Worm (Caenorhabditis elegans) whole organism, young adult: ENCODE measurements around the gene C34B4.4.

Experiments used
- B0336.3 ChIP-seq: fragments of 200-800 bp; sonication (Bioruptor generic); IDR thresholded peaks from 2 replicates; pipeline ENCODE4 v1.3.6; 2022; ENCODE audit warnings: missing genetic modification characterization, missing compliant biosample characterization
- F10E7.11 ChIP-seq: sonication (generic microtip); optimal IDR thresholded peaks from 2 replicates; lab custom pipeline; 2017; ENCODE audit warnings: mild to moderate bottlenecking, missing genetic modification characterization, moderate library complexity, missing compliant biosample characterization
- F22D6.2 ChIP-seq: sonication (generic microtip); optimal IDR thresholded peaks from 2 replicates; lab custom pipeline; 2016; ENCODE audit warnings: mild to moderate bottlenecking, missing genetic modification characterization, missing compliant biosample characterization
- F23B12.7 ChIP-seq: sonication (generic microtip); optimal IDR thresholded peaks from 2 replicates; lab custom pipeline; 2017; ENCODE audit warnings: missing genetic modification characterization, mild to moderate bottlenecking, missing compliant biosample characterization, antibody characterized with exemption, moderate library complexity; ENCODE audit not compliant: insufficient read depth
- F39B2.1 ChIP-seq: fragments of 200-800 bp; sonication (Bioruptor generic); IDR thresholded peaks from 2 replicates; pipeline ENCODE4 v1.3.6; 2022; ENCODE audit warnings: missing genetic modification reagents, missing genetic modification characterization, missing compliant biosample characterization
- F49E8.2 ChIP-seq: sonication (generic microtip); optimal IDR thresholded peaks from 3 replicates; lab custom pipeline; 2017; ENCODE audit warnings: missing genetic modification characterization, mild to moderate bottlenecking, missing compliant biosample characterization, antibody characterized with exemption, moderate library complexity; ENCODE audit not compliant: insufficient read depth
- K12H6.12 ChIP-seq: fragments of 200-800 bp; sonication (Bioruptor generic); optimal IDR thresholded peaks from 2 replicates; lab custom pipeline; 2018; ENCODE audit warnings: mild to moderate bottlenecking, missing genetic modification characterization, missing compliant biosample characterization
- Y95B8A.8 ChIP-seq: fragments of 200-800 bp; sonication (Bioruptor generic); IDR thresholded peaks from 2 replicates; pipeline ENCODE4 v1.3.6; 2022; ENCODE audit warnings: missing genetic modification reagents, missing genetic modification characterization, missing compliant biosample characterization
- ZK185.1 ChIP-seq: sonication (generic microtip); optimal IDR thresholded peaks from 2 replicates; lab custom pipeline; 2016; ENCODE audit warnings: mild to moderate bottlenecking, missing genetic modification characterization, missing compliant biosample characterization; ENCODE audit not compliant: poor library complexity, severe bottlenecking
- atf-7 ChIP-seq: sonication (generic microtip); optimal IDR thresholded peaks from 2 replicates; lab custom pipeline; 2017; ENCODE audit warnings: mild to moderate bottlenecking, missing genetic modification characterization, missing compliant biosample characterization
- athp-1 ChIP-seq: sonication (generic microtip); optimal IDR thresholded peaks from 2 replicates; lab custom pipeline; 2017; ENCODE audit warnings: mild to moderate bottlenecking, missing genetic modification characterization, missing compliant biosample characterization
- attf-5 ChIP-seq: fragments of 200-800 bp; sonication (Bioruptor generic); optimal IDR thresholded peaks from 2 replicates; lab custom pipeline; 2018; ENCODE audit warnings: mild to moderate bottlenecking, missing genetic modification characterization, missing compliant biosample characterization
- bed-1 ChIP-seq: fragments of 200-800 bp; sonication (Bioruptor generic); IDR thresholded peaks from 2 replicates; pipeline ENCODE4 v1.3.6; 2022; ENCODE audit warnings: missing genetic modification reagents, missing genetic modification characterization, missing compliant biosample characterization
- bed-2 ChIP-seq: fragments of 200-800 bp; sonication (Bioruptor generic); IDR thresholded peaks from 2 replicates; pipeline ENCODE4 v1.3.6; 2022; ENCODE audit warnings: missing genetic modification reagents, missing genetic modification characterization, missing compliant biosample characterization
- chd-7 ChIP-seq: sonication (generic microtip); optimal IDR thresholded peaks from 2 replicates; lab custom pipeline; 2016; ENCODE audit warnings: mild to moderate bottlenecking, missing genetic modification characterization, moderate library complexity, missing compliant biosample characterization
- dpl-1 ChIP-seq: fragments of 150-350 bp; optimal IDR thresholded peaks from 2 replicates; lab custom pipeline; 2014; ENCODE audit warnings: missing biosample characterization, missing genetic modification reagents, missing genetic modification characterization
- egrh-3 ChIP-seq: fragments of 200-800 bp; sonication (Bioruptor generic); IDR thresholded peaks from 2 replicates; pipeline ENCODE4 v1.3.6; 2022; ENCODE audit warnings: missing genetic modification reagents, missing genetic modification characterization, missing compliant biosample characterization
- ekl-4 ChIP-seq: fragments of 200-800 bp; sonication (Bioruptor generic); IDR thresholded peaks from 2 replicates; pipeline ENCODE4 v1.3.6; 2022; ENCODE audit warnings: missing genetic modification reagents, missing genetic modification characterization, missing compliant biosample characterization
- hmg-20 ChIP-seq: fragments of 200-800 bp; sonication (Bioruptor generic); IDR thresholded peaks from 2 replicates; pipeline ENCODE4 v1.3.6; 2022; ENCODE audit warnings: missing genetic modification reagents, missing genetic modification characterization, missing compliant biosample characterization
- hrde-1 ChIP-seq: sonication (generic microtip); optimal IDR thresholded peaks from 2 replicates; lab custom pipeline; 2016; ENCODE audit warnings: missing genetic modification characterization, mild to moderate bottlenecking, missing compliant biosample characterization, moderate library complexity, missing genotype, missing genetic modification reagents, borderline replicate concordance
- let-607 ChIP-seq, 2 experiments: fragments of 200-800 bp in 1 of 2; sonication (Bioruptor generic) in 1 of 2; sonication (generic microtip) in 1 of 2; optimal IDR thresholded peaks; 2 replicates each; lab custom pipeline; 2016 to 2018; ENCODE audit warnings: mild to moderate bottlenecking in 2 of 2, missing compliant biosample characterization in 2 of 2, missing genetic modification characterization in 2 of 2, moderate library complexity in 2 of 2, missing genotype in 1 of 2
- lin-35 ChIP-seq, 3 experiments: fragments of 150-350 bp in 2 of 3; sonication (generic microtip) in 1 of 3; optimal IDR thresholded peaks; 2 replicates each; lab custom pipeline; 2014 to 2018; ENCODE audit warnings: missing biosample characterization in 3 of 3, missing genetic modification characterization in 3 of 3, missing genetic modification reagents in 3 of 3
- lin-40 ChIP-seq: sonication (generic microtip); optimal IDR thresholded peaks from 2 replicates; lab custom pipeline; 2016; ENCODE audit warnings: missing genetic modification characterization, mild to moderate bottlenecking, missing compliant biosample characterization, missing genotype, missing genetic modification reagents
- lin-54 ChIP-seq: fragments of 200-800 bp; sonication (Bioruptor generic); optimal IDR thresholded peaks from 2 replicates; lab custom pipeline; 2018; ENCODE audit warnings: mild to moderate bottlenecking, missing genetic modification characterization, missing compliant biosample characterization
- lsl-1 ChIP-seq: fragments of 200-800 bp; sonication (Bioruptor generic); optimal IDR thresholded peaks from 2 replicates; lab custom pipeline; 2018; ENCODE audit warnings: mild to moderate bottlenecking, missing genetic modification characterization, moderate library complexity, missing compliant biosample characterization
- madf-3 ChIP-seq: fragments of 200-800 bp; sonication (Bioruptor generic); IDR thresholded peaks from 2 replicates; pipeline ENCODE4 v1.3.6; 2022; ENCODE audit warnings: missing genetic modification reagents, missing genetic modification characterization, missing compliant biosample characterization
- madf-8 ChIP-seq: fragments of 200-800 bp; sonication (Bioruptor generic); conservative IDR thresholded peaks from 2 replicates; pipeline ENCODE4 v1.3.6; 2022; ENCODE audit warnings: missing genetic modification reagents, missing genetic modification characterization, missing compliant biosample characterization
- mel-28 ChIP-seq: sonication (generic microtip); optimal IDR thresholded peaks from 2 replicates; lab custom pipeline; 2016; ENCODE audit warnings: borderline replicate concordance, mild to moderate bottlenecking, missing genetic modification characterization, missing compliant biosample characterization
- mxl-1 ChIP-seq: sonication (generic microtip); optimal IDR thresholded peaks from 2 replicates; lab custom pipeline; 2016; ENCODE audit warnings: missing genetic modification characterization, missing compliant biosample characterization
- nfya-1 ChIP-seq: sonication (generic microtip); optimal IDR thresholded peaks from 2 replicates; lab custom pipeline; 2017; ENCODE audit warnings: antibody characterized with exemption, missing compliant biosample characterization, missing genetic modification characterization, borderline replicate concordance; ENCODE audit not compliant: insufficient read depth
- nfyb-1 ChIP-seq: fragments of 200-800 bp; sonication (Bioruptor generic); IDR thresholded peaks from 2 replicates; pipeline ENCODE4 v1.3.6; 2022; ENCODE audit warnings: missing genetic modification reagents, missing genetic modification characterization, missing compliant biosample characterization
- pha-4 ChIP-seq: fragments of 150-350 bp; sonication (generic microtip); optimal IDR thresholded peaks from 2 replicates; lab custom pipeline; 2014; ENCODE audit warnings: missing biosample characterization, missing genetic modification reagents, missing genetic modification characterization
- rcor-1 ChIP-seq: fragments of 200-800 bp; sonication (Bioruptor generic); IDR thresholded peaks from 2 replicates; pipeline ENCODE4 v1.3.6; 2022; ENCODE audit warnings: missing genetic modification reagents, missing genetic modification characterization, missing compliant biosample characterization
- rec-8 ChIP-seq, 2 experiments: sonication (generic microtip); optimal IDR thresholded peaks; 2 replicates each; lab custom pipeline; 2016; ENCODE audit warnings: mild to moderate bottlenecking in 2 of 2, missing genetic modification characterization in 2 of 2, missing genetic modification reagents in 2 of 2, missing genotype in 2 of 2, missing biosample characterization in 1 of 2, missing compliant biosample characterization in 1 of 2, moderate library complexity in 1 of 2
- rpc-1 ChIP-seq, 2 experiments: fragments of 150-350 bp in 1 of 2; sonication (generic microtip) in 1 of 2; optimal IDR thresholded peaks; 2 replicates each; lab custom pipeline; 2014 to 2018; ENCODE audit warnings: missing biosample characterization in 1 of 2, missing genetic modification characterization in 1 of 2, missing genetic modification reagents in 1 of 2, missing genotype in 1 of 2
- snpc-1.3 ChIP-seq: sonication (generic microtip); optimal IDR thresholded peaks from 2 replicates; lab custom pipeline; 2017; ENCODE audit warnings: missing genetic modification characterization, mild to moderate bottlenecking, missing compliant biosample characterization, antibody characterized with exemption, moderate library complexity, missing genotype, missing genetic modification reagents; ENCODE audit not compliant: insufficient read depth
- snpc-4 ChIP-seq, 5 experiments: fragments of 150-350 bp in 1 of 5; sonication (generic microtip) in 4 of 5; optimal IDR thresholded peaks; 2 replicates each; lab custom pipeline; 2014 to 2018; ENCODE audit warnings: missing genetic modification characterization in 5 of 5, missing biosample characterization in 3 of 5, antibody characterized with exemption in 2 of 5, mild to moderate bottlenecking in 2 of 5, missing compliant biosample characterization in 2 of 5, missing genotype in 2 of 5, moderate library complexity in 2 of 5, missing genetic modification reagents in 1 of 5
- sptf-2 ChIP-seq: fragments of 200-800 bp; sonication (Bioruptor generic); optimal IDR thresholded peaks from 2 replicates; lab custom pipeline; 2018; ENCODE audit warnings: mild to moderate bottlenecking, missing genetic modification characterization, missing compliant biosample characterization
- tbp1 ChIP-seq: fragments of 200-800 bp; sonication (Bioruptor generic); optimal IDR thresholded peaks from 2 replicates; lab custom pipeline; 2018; ENCODE audit warnings: mild to moderate bottlenecking, missing genetic modification characterization, missing compliant biosample characterization
- tlf-1 ChIP-seq: fragments of 200-800 bp; sonication (Bioruptor generic); optimal IDR thresholded peaks from 2 replicates; lab custom pipeline; 2018; ENCODE audit warnings: mild to moderate bottlenecking, missing genetic modification characterization, missing compliant biosample characterization
- zim-3 ChIP-seq: sonication (generic microtip); optimal IDR thresholded peaks from 2 replicates; lab custom pipeline; 2017; ENCODE audit warnings: mild to moderate bottlenecking, missing genetic modification characterization, moderate library complexity, missing compliant biosample characterization
- ztf-22 ChIP-seq: fragments of 200-800 bp; sonication (Bioruptor generic); optimal IDR thresholded peaks from 2 replicates; lab custom pipeline; 2018; ENCODE audit warnings: mild to moderate bottlenecking, missing genetic modification characterization, moderate library complexity, missing compliant biosample characterization
- ztf-3 ChIP-seq: fragments of 200-800 bp; sonication (Bioruptor generic); optimal IDR thresholded peaks from 2 replicates; lab custom pipeline; 2018; ENCODE audit warnings: mild to moderate bottlenecking, missing genetic modification characterization, missing compliant biosample characterization

C34B4.4 gene

DNA sequence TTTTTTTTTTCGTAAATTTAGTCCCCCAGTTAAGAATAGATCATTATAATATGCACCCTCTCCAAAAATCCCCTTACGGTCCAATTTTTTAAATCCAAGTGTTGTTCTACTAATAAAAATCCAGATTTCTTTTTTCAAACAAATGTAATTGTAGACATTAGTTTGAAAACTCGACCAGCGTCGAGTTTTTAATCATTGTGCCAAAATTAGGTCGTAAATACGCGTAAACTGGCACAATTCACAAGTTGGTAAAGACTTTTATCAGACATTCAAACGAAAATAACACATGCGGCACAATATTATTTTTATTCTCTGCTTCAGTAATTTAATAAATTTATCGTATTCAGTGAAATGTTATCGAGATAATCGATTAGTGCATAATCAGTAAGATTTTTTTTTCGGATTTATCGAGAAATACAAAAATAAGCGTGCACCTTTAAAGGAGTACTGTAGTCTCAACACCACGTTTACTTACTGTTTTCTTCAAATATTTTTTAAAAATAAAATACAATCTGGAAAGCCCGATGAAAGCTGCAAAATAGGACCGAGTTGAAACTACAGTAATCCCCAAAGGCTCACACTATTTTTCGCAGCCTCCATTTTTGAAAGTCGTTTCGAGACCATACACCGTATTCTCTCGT is at the start of gene C34B4.4:
C34B4.4 (plus strand) TSS at position 276 of the 641 bp plus-strand sequence.
- TF ChIP-seq F22D6.2 (tag; lab: Kevin White, UChicago) (peak; percentile 1), snpc-4 (GFP tag; optimal IDR thresholded peaks at IDR 0.05; lab: Kevin White, UChicago) (peak; percentile 26), snpc-4 (tag; optimal IDR thresholded peaks at IDR 0.05; lab: Kevin White, UChicago) (no peak), snpc-1.3 (tag; lab: Kevin White, UChicago) (peak; percentile 5), tlf-1 (GFP tag; lab: Kevin White, UChicago) (peak; percentile 37), chd-7 (peak; percentile 2), atf-7 (tag; lab: Kevin White, UChicago) (peak; percentile 41), athp-1 (peak; percentile 15), pha-4 (no peak), rpc-1 (optimal IDR thresholded peaks at IDR 0.05; lab: Kevin White, UChicago) (no peak), rpc-1 (tag; optimal IDR thresholded peaks at IDR 0.05; lab: Kevin White, UChicago) (no peak), nfyb-1 (GFP tag; lab: Robert Waterston, UW) (0 out of 2 replicates have a peak, but pooled peaks have one; percentile 47), ztf-3 (GFP tag; lab: Kevin White, UChicago) (peak; percentile 24), K12H6.12 (tag; lab: Kevin White, UChicago) (peak; percentile 47), nfya-1 (no peak), zim-3 (tag; lab: Kevin White, UChicago) (peak; percentile 60), F10E7.11 (peak; percentile 58), B0336.3 (GFP tag; lab: Robert Waterston, UW) (0 out of 2 replicates have a peak, but pooled peaks have one; percentile 13), ekl-4 (GFP tag; lab: Robert Waterston, UW) (no peak), madf-3 (no peak)
- TF ChIP-seq, all 124 proteins: peak for 13

DNA sequence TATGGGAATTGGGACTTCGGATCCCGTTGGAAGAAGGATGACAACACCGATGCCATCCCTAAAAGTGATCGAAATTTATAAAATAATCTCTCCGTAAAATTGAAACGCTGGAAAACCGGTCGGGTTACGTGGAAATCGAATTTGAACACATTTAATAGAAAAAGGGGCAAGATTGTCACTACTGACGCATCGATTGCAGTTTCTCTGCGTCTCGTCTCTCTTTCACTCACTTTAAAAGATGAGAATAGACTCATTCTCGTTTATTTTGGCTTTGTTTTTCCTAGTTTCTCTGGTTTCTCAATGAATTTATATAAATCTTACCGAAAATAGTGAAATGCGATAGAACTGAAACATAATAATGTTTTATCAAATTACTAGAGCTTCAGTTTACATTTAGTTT is 48.5 kb upstream of the C34B4.4 start, which contains the start of gene scyl-1:
scyl-1 (minus strand) TSS at position 56 of the 400 bp plus-strand sequence.
- peak in 1 of 3 experiments; percentile 89 for TF ChIP-seq lin-35 (GFP tag; optimal IDR thresholded peaks at IDR 0.05; lab: Kevin White, UChicago)
- TF ChIP-seq hmg-20 (GFP tag; lab: Robert Waterston, UW) = no peak
- peak; percentile 63 for TF ChIP-seq ZK185.1 (tag; lab: Kevin White, UChicago)
- TF ChIP-seq mel-28 = no peak
- TF ChIP-seq madf-8 (GFP tag; lab: Robert Waterston, UW) = no peak
- no peak for TF ChIP-seq nfya-1
- TF ChIP-seq F23B12.7 (tag; lab: Kevin White, UChicago) = peak; percentile 7
- TF ChIP-seq ztf-22 (GFP tag; lab: Kevin White, UChicago) = no peak
- no peak for TF ChIP-seq F39B2.1 (GFP tag; lab: Robert Waterston, UW)
- TF ChIP-seq lin-54 = peak; percentile 62
- TF ChIP-seq Y95B8A.8 (GFP tag; lab: Robert Waterston, UW) = no peak
- TF ChIP-seq F49E8.2 (tag; lab: Kevin White, UChicago) = no peak
- TF ChIP-seq tlf-1 (GFP tag; lab: Kevin White, UChicago) = no peak
- peak; percentile 6 for TF ChIP-seq attf-5 (GFP tag; lab: Kevin White, UChicago)
- peak in 1 of 2 experiments; percentile 66 for TF ChIP-seq let-607 (tag; optimal IDR thresholded peaks at IDR 0.05; lab: Kevin White, UChicago)
- 0 out of 2 replicates have a peak, but pooled peaks have one; percentile 40 for TF ChIP-seq rcor-1 (GFP tag; lab: Robert Waterston, UW)
- no peak for TF ChIP-seq mxl-1
- TF ChIP-seq ekl-4 (GFP tag; lab: Robert Waterston, UW) = 0 out of 2 replicates have a peak, but pooled peaks have one; percentile 48
- no peak for TF ChIP-seq bed-1 (GFP tag; lab: Robert Waterston, UW)
- TF ChIP-seq bed-2 (GFP tag; lab: Robert Waterston, UW) = no peak
- no peak for TF ChIP-seq dpl-1
- no peak for TF ChIP-seq rec-8 (tag; optimal IDR thresholded peaks at IDR 0.05; lab: Kevin White, UChicago)
- peak; percentile 78 for TF ChIP-seq lin-40 (tag; lab: Kevin White, UChicago)
- no peak for TF ChIP-seq sptf-2 (GFP tag; lab: Kevin White, UChicago)
- TF ChIP-seq hrde-1 (tag; lab: Kevin White, UChicago) = no peak
- TF ChIP-seq egrh-3 = no peak
- TF ChIP-seq tbp1 (GFP tag; lab: Kevin White, UChicago) = peak; percentile 48
- TF ChIP-seq lsl-1 (GFP tag; lab: Kevin White, UChicago) = no peak
